Fruit fly (Drosophila melanogaster) whole organism, embryonic: ENCODE results near the gene Ccdc114.

ENCODE experiments used
- CG10462 ChIP-seq: fragments of 200-800 bp; sonication (Bioruptor generic); optimal IDR thresholded peaks from 2 replicates; lab custom pipeline; 2016; ENCODE audit warnings: missing biosample characterization, missing genetic modification characterization
- CG10959 ChIP-seq: fragments of 200-800 bp; sonication (Bioruptor generic); IDR thresholded peaks from 2 replicates; pipeline ENCODE4 v1.3.6; 2022; ENCODE audit warnings: missing biosample characterization, missing genetic modification characterization
- CG12391 ChIP-seq: fragments of 200-800 bp; sonication (Bioruptor generic); optimal IDR thresholded peaks from 3 replicates; lab custom pipeline; 2018; ENCODE audit warnings: missing biosample characterization, mild to moderate bottlenecking, missing genetic modification characterization, moderate library complexity
- CG13287 ChIP-seq: fragments of 200-800 bp; sonication (Bioruptor generic); IDR thresholded peaks from 2 replicates; pipeline ENCODE4 v1.3.6; 2022; ENCODE audit warnings: missing biosample characterization, missing genetic modification characterization; ENCODE audit not compliant: partially characterized antibody
- CG13775 ChIP-seq: fragments of 200-800 bp; sonication (Bioruptor generic); optimal IDR thresholded peaks from 3 replicates; lab custom pipeline; 2017; ENCODE audit warnings: missing biosample characterization, mild to moderate bottlenecking, missing genetic modification characterization
- CG14860 ChIP-seq: fragments of 200-800 bp; sonication (Bioruptor generic); IDR thresholded peaks from 3 replicates; pipeline ENCODE4 v1.3.6; 2022; ENCODE audit warnings: missing biosample characterization, missing genetic modification characterization; ENCODE audit not compliant: partially characterized antibody
- CG15514 ChIP-seq: fragments of 200-800 bp; sonication (Bioruptor generic); optimal IDR thresholded peaks from 3 replicates; lab custom pipeline; 2017; ENCODE audit warnings: missing biosample characterization, missing genetic modification characterization, mild to moderate bottlenecking, moderate library complexity, missing genetic modification reagents
- CG15696 ChIP-seq: fragments of 200-800 bp; sonication (Bioruptor generic); optimal IDR thresholded peaks from 2 replicates; lab custom pipeline; 2019; ENCODE audit warnings: missing biosample characterization, mild to moderate bottlenecking, missing genetic modification characterization, moderate library complexity
- CG1647 ChIP-seq: fragments of 200-800 bp; sonication (Bioruptor generic); optimal IDR thresholded peaks from 3 replicates; lab custom pipeline; 2016; ENCODE audit warnings: missing biosample characterization, missing genetic modification characterization
- CG18011 ChIP-seq: fragments of 200-800 bp; sonication (Bioruptor generic); optimal IDR thresholded peaks from 2 replicates; lab custom pipeline; 2017; ENCODE audit warnings: missing biosample characterization, missing genetic modification characterization, mild to moderate bottlenecking, moderate library complexity, missing genotype
- CG18476 ChIP-seq: fragments of 200-800 bp; sonication (Bioruptor generic); optimal IDR thresholded peaks from 2 replicates; lab custom pipeline; 2016; ENCODE audit warnings: missing biosample characterization, mild to moderate bottlenecking, missing genetic modification characterization
- CG18764 ChIP-seq: fragments of 200-800 bp; sonication (Bioruptor generic); optimal IDR thresholded peaks from 3 replicates; lab custom pipeline; 2016; ENCODE audit warnings: missing biosample characterization, missing genetic modification characterization
- CG32532 ChIP-seq: fragments of 200-800 bp; sonication (Bioruptor generic); IDR thresholded peaks from 2 replicates; pipeline ENCODE4 v1.3.6; 2022; ENCODE audit warnings: missing biosample characterization, missing genetic modification characterization
- CG34224 ChIP-seq: fragments of 200-800 bp; sonication (Bioruptor generic); IDR thresholded peaks from 3 replicates; pipeline ENCODE4 v1.3.6; 2022; ENCODE audit warnings: missing biosample characterization, missing genetic modification characterization; ENCODE audit not compliant: partially characterized antibody
- CG3726 ChIP-seq: fragments of 200-800 bp; sonication (Bioruptor generic); IDR thresholded peaks from 3 replicates; pipeline ENCODE4, ENCODE4 v1.3.6; 2022; ENCODE audit warnings: missing biosample characterization, missing genetic modification characterization
- CG42726 ChIP-seq: fragments of 200-800 bp; sonication (Bioruptor generic); IDR thresholded peaks from 2 replicates; pipeline ENCODE4 v1.3.6; 2022; ENCODE audit warnings: missing biosample characterization, missing genetic modification characterization; ENCODE audit not compliant: partially characterized antibody
- CG4617 ChIP-seq: fragments of 200-800 bp; sonication (Bioruptor generic); optimal IDR thresholded peaks from 3 replicates; lab custom pipeline; 2016; ENCODE audit warnings: missing biosample characterization, missing genetic modification characterization, borderline replicate concordance
- CG6272 ChIP-seq: fragments of 200-800 bp; sonication (Bioruptor generic); IDR thresholded peaks from 2 replicates; pipeline ENCODE4 v1.3.6; 2022; ENCODE audit warnings: missing biosample characterization, missing genetic modification characterization
- Dbx ChIP-seq: fragments of 200-800 bp; sonication (Bioruptor generic); IDR thresholded peaks from 3 replicates; pipeline ENCODE4 v1.3.6; 2022; ENCODE audit warnings: missing biosample characterization, missing genetic modification characterization
- Dref ChIP-seq: fragments of 200-800 bp; sonication (Bioruptor generic); IDR thresholded peaks from 2 replicates; pipeline ENCODE4 v1.3.6; 2022; ENCODE audit warnings: missing biosample characterization, missing genetic modification characterization
- Fer3 ChIP-seq: fragments of 200-800 bp; sonication (Bioruptor generic); optimal IDR thresholded peaks from 2 replicates; lab custom pipeline; 2018; ENCODE audit warnings: missing biosample characterization, mild to moderate bottlenecking, missing genetic modification characterization, moderate library complexity
- GATAe ChIP-seq: fragments of 200-800 bp; sonication (Bioruptor generic); conservative IDR thresholded peaks from 2 replicates; pipeline ENCODE4 v1.3.6; 2022; ENCODE audit warnings: missing biosample characterization, missing genetic modification characterization
- Hmr ChIP-seq: fragments of 200-800 bp; sonication (Bioruptor generic); optimal IDR thresholded peaks from 3 replicates; lab custom pipeline; 2017; ENCODE audit warnings: mild to moderate bottlenecking, missing biosample characterization, missing genetic modification reagents, missing genetic modification characterization
- MESR4 ChIP-seq: fragments of 200-800 bp; sonication (Bioruptor generic); optimal IDR thresholded peaks from 2 replicates; lab custom pipeline; 2018; ENCODE audit warnings: missing biosample characterization, mild to moderate bottlenecking, missing genetic modification characterization, moderate library complexity
- Max ChIP-seq: fragments of 200-800 bp; sonication (Bioruptor generic); optimal IDR thresholded peaks from 2 replicates; lab custom pipeline; 2016; ENCODE audit warnings: missing biosample characterization, mild to moderate bottlenecking, missing genetic modification characterization
- Pdp1 ChIP-seq, 2 experiments: fragments of 200-800 bp; sonication (Bioruptor generic); optimal IDR thresholded peaks; 3 replicates each; lab custom pipeline; 2016; ENCODE audit warnings: missing biosample characterization in 2 of 2, missing genetic modification characterization in 2 of 2, mild to moderate bottlenecking in 1 of 2, moderate library complexity in 1 of 2
- Ravus ChIP-seq: fragments of 200-800 bp; sonication (Bioruptor generic); IDR thresholded peaks from 2 replicates; pipeline ENCODE4 v1.3.6; 2022; ENCODE audit warnings: missing biosample characterization, missing genetic modification characterization
- Rfx ChIP-seq: fragments of 200-800 bp; sonication (Bioruptor generic); IDR thresholded peaks from 2 replicates; pipeline ENCODE4 v1.3.6; 2022; ENCODE audit warnings: missing biosample characterization, missing genetic modification characterization
- Sry-δ ChIP-seq: fragments of 200-800 bp; sonication (Bioruptor generic); optimal IDR thresholded peaks from 2 replicates; lab custom pipeline; 2016; ENCODE audit warnings: missing biosample characterization, missing genetic modification characterization
- ab ChIP-seq: fragments of 200-800 bp; sonication (Bioruptor generic); optimal IDR thresholded peaks from 2 replicates; lab custom pipeline; 2016; ENCODE audit warnings: missing biosample characterization, missing genetic modification characterization
- ase ChIP-seq: fragments of 200-800 bp; sonication (Bioruptor generic); IDR thresholded peaks from 3 replicates; pipeline ENCODE4 v1.3.6; 2022; ENCODE audit warnings: missing biosample characterization, missing genetic modification characterization
- bab2 ChIP-seq: fragments of 200-800 bp; sonication (Bioruptor generic); optimal IDR thresholded peaks from 2 replicates; lab custom pipeline; 2016; ENCODE audit warnings: missing biosample characterization, missing genetic modification characterization
- bbx ChIP-seq: fragments of 200-800 bp; sonication (Bioruptor generic); IDR thresholded peaks from 2 replicates; pipeline ENCODE4 v1.3.6; 2022; ENCODE audit warnings: missing biosample characterization, missing genetic modification characterization; ENCODE audit not compliant: partially characterized antibody
- btn ChIP-seq: fragments of 200-800 bp; sonication (Bioruptor generic); optimal IDR thresholded peaks from 2 replicates; lab custom pipeline; 2016; ENCODE audit warnings: missing biosample characterization, missing genetic modification characterization
- chinmo ChIP-seq: fragments of 200-800 bp; sonication (Bioruptor generic); IDR thresholded peaks from 4 replicates; pipeline ENCODE4 v1.3.6; 2022; ENCODE audit warnings: missing biosample characterization, missing genetic modification characterization; ENCODE audit not compliant: partially characterized antibody
- ci ChIP-seq: fragments of 200-800 bp; sonication (Bioruptor generic); IDR thresholded peaks from 3 replicates; pipeline ENCODE4 v1.3.6; 2022; ENCODE audit warnings: missing biosample characterization, missing genetic modification characterization
- dysf ChIP-seq: fragments of 200-800 bp; sonication (Bioruptor generic); IDR thresholded peaks from 3 replicates; pipeline ENCODE4 v1.3.6; 2022; ENCODE audit warnings: missing biosample characterization, missing genetic modification characterization
- ewg ChIP-seq: fragments of 200-800 bp; sonication (Bioruptor generic); optimal IDR thresholded peaks from 3 replicates; lab custom pipeline; 2017; ENCODE audit warnings: mild to moderate bottlenecking, missing biosample characterization, missing genetic modification reagents, missing genetic modification characterization
- gfzf ChIP-seq: fragments of 200-800 bp; sonication (Bioruptor generic); optimal IDR thresholded peaks from 2 replicates; lab custom pipeline; 2016; ENCODE audit warnings: missing biosample characterization, mild to moderate bottlenecking, missing genetic modification characterization, moderate library complexity
- nerfin-2 ChIP-seq: fragments of 200-800 bp; sonication (Bioruptor generic); IDR thresholded peaks from 2 replicates; pipeline ENCODE4 v1.3.6; 2022; ENCODE audit warnings: missing biosample characterization, missing genetic modification characterization; ENCODE audit not compliant: partially characterized antibody
- pros ChIP-seq: fragments of 200-800 bp; sonication (Bioruptor generic); optimal IDR thresholded peaks from 3 replicates; lab custom pipeline; 2019; ENCODE audit warnings: missing biosample characterization, mild to moderate bottlenecking, missing genetic modification characterization, moderate library complexity
- pzg ChIP-seq: fragments of 200-800 bp; sonication (Bioruptor generic); optimal IDR thresholded peaks from 3 replicates; lab custom pipeline; 2018; ENCODE audit warnings: missing biosample characterization, mild to moderate bottlenecking, missing genetic modification characterization, moderate library complexity
- row ChIP-seq: fragments of 200-800 bp; sonication (Bioruptor generic); IDR thresholded peaks from 3 replicates; pipeline ENCODE4 v1.3.6; 2022; ENCODE audit warnings: missing biosample characterization, missing genetic modification characterization
- shn ChIP-seq: fragments of 200-800 bp; sonication (Bioruptor generic); optimal IDR thresholded peaks from 3 replicates; lab custom pipeline; 2016; ENCODE audit warnings: missing biosample characterization, missing genetic modification characterization
- stc ChIP-seq: fragments of 200-800 bp; sonication (Bioruptor generic); IDR thresholded peaks from 2 replicates; pipeline ENCODE4 v1.3.6; 2022; ENCODE audit warnings: missing biosample characterization, missing genetic modification characterization
- tin ChIP-seq: fragments of 200-800 bp; sonication (Bioruptor generic); optimal IDR thresholded peaks from 3 replicates; lab custom pipeline; 2016; ENCODE audit warnings: missing biosample characterization, missing genetic modification characterization
- tna ChIP-seq: fragments of 200-800 bp; sonication (Bioruptor generic); IDR thresholded peaks from 2 replicates; pipeline ENCODE4 v1.3.6; 2022; ENCODE audit warnings: missing biosample characterization, missing genetic modification characterization; ENCODE audit not compliant: partially characterized antibody
- vnd ChIP-seq: fragments of 200-800 bp; sonication (Bioruptor generic); IDR thresholded peaks from 3 replicates; pipeline ENCODE4 v1.3.6; 2022; ENCODE audit warnings: missing biosample characterization, missing genetic modification characterization; ENCODE audit not compliant: partially characterized antibody
- vvl ChIP-seq: fragments of 200-800 bp; sonication (Bioruptor generic); IDR thresholded peaks from 2 replicates; pipeline ENCODE4 v1.3.6; 2022; ENCODE audit warnings: missing biosample characterization, missing genetic modification characterization
- yki ChIP-seq: fragments of >200 bp; optimal IDR thresholded peaks from 3 replicates; lab custom pipeline; 2018

Gene Ccdc114

DNA sequence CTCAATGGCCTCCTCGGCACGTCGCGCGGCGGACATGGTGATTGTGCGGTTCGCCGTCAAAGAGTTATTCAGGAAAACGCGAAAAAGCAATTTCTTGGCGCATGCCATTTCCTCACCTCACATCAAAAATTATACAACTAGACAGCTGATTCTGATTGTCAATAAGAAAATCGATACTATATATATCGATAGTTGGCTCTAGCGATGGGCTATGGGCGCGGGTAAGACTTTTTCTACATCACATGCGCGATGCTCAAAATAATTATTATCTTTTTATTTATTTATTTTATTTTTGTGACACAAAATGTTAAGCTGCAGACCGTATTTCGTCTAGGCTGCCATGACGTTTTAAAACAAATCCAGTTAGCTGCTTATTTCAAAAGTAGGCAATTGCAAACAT lies 10.3 kb downstream of the Ccdc114 start, which contains the start of gene CG10340 (continued):
- peak; percentile 65 for TF ChIP-seq Rfx (GFP tag; lab: Robert Waterston, UW)
- peak; percentile 75 for TF ChIP-seq CG42726 (GFP tag; lab: Robert Waterston, UW)
- TF ChIP-seq CG10959, result no peak
- no peak for TF ChIP-seq pros (GFP tag; lab: Kevin White, UChicago)
- peak; percentile 59 for TF ChIP-seq nerfin-2 (GFP tag; lab: Robert Waterston, UW)
- TF ChIP-seq pzg (GFP tag; lab: Kevin White, UChicago), result peak; percentile 59
- TF ChIP-seq CG14860 (GFP tag; lab: Robert Waterston, UW), result peak; percentile 72
- TF ChIP-seq shn (GFP tag; lab: Kevin White, UChicago), result no peak
- no peak for TF ChIP-seq ase (GFP tag; lab: Robert Waterston, UW)
- no peak for TF ChIP-seq ab
- TF ChIP-seq CG10462, result no peak
- TF ChIP-seq dysf (GFP tag; lab: Robert Waterston, UW), result no peak
- 0 out of 2 replicates have a peak, but pooled peaks have one; percentile 39 for TF ChIP-seq CG32532 (GFP tag; lab: Robert Waterston, UW)
- TF ChIP-seq bab2 (GFP tag; lab: Kevin White, UChicago), result no peak
- peak; percentile 11 for TF ChIP-seq CG15696 (tag; lab: Kevin White, UChicago)
- peak; percentile 89 for TF ChIP-seq Dref (GFP tag; lab: Robert Waterston, UW)
- no peak for TF ChIP-seq CG3726 (GFP tag; lab: Robert Waterston, UW)
- TF ChIP-seq CG6272 (GFP tag; lab: Robert Waterston, UW), result no peak
- no peak for TF ChIP-seq stc (GFP tag; lab: Robert Waterston, UW)
- TF ChIP-seq ci, result 0 out of 3 replicates have a peak, but pooled peaks have one; percentile 14
- 0 out of 4 replicates have a peak, but pooled peaks have one; percentile 64 for TF ChIP-seq chinmo (GFP tag; lab: Robert Waterston, UW)
- peak; percentile 84 for TF ChIP-seq CG34224 (GFP tag; lab: Robert Waterston, UW)
- TF ChIP-seq Fer3 (tag; lab: Kevin White, UChicago), result no peak
- TF ChIP-seq CG13287 (GFP tag; lab: Robert Waterston, UW), result peak; percentile 87
- TF ChIP-seq CG1647 (GFP tag; lab: Kevin White, UChicago), result no peak
- TF ChIP-seq Max (GFP tag; lab: Kevin White, UChicago), result peak; percentile 44
- no peak for TF ChIP-seq gfzf (GFP tag; lab: Kevin White, UChicago)
- peak; percentile 91 for TF ChIP-seq ewg (GFP tag; lab: Kevin White, UChicago)
- peak; percentile 85 for TF ChIP-seq bbx (GFP tag; lab: Robert Waterston, UW)
- TF ChIP-seq Hmr, result no peak
- peak in 1 of 2 experiments; percentile 99 for TF ChIP-seq Pdp1 (GFP tag; optimal IDR thresholded peaks at IDR 0.05; lab: Kevin White, UChicago)
- TF ChIP-seq CG4617 (GFP tag; lab: Kevin White, UChicago), result no peak
- no peak for TF ChIP-seq Ravus
- peak; percentile 11 for TF ChIP-seq CG12391 (tag; lab: Kevin White, UChicago)
- peak; percentile 31 for TF ChIP-seq CG13775 (GFP tag; lab: Kevin White, UChicago)
- peak; percentile 64 for TF ChIP-seq vvl (GFP tag; lab: Robert Waterston, UW)
- TF ChIP-seq Sry-δ (GFP tag; lab: Kevin White, UChicago), result peak; percentile 81
- no peak for TF ChIP-seq CG18476
- no peak for TF ChIP-seq CG18011 (GFP tag; lab: Kevin White, UChicago)
- peak; percentile 18; the same call in 1 of the 2 replicates for TF ChIP-seq tna (GFP tag; lab: Robert Waterston, UW)
- TF ChIP-seq Dbx, result peak; percentile 43; the same call in 1 of the 3 replicates
- TF ChIP-seq vnd (GFP tag; lab: Robert Waterston, UW), result peak; percentile 72; the same call in 2 of the 3 replicates
- peak; percentile 3 for TF ChIP-seq CG18764
- peak; percentile 81 for TF ChIP-seq MESR4 (GFP tag; lab: Kevin White, UChicago)
- no peak for TF ChIP-seq btn (GFP tag; lab: Kevin White, UChicago)
- peak; percentile 33 for TF ChIP-seq tin
- TF ChIP-seq row (GFP tag; lab: Robert Waterston, UW), result peak; percentile 64
- TF ChIP-seq CG15514 (GFP tag; lab: Kevin White, UChicago), result peak; percentile 38
- no peak for TF ChIP-seq yki (lab: Kevin White, UChicago)
- no peak for TF ChIP-seq GATAe (GFP tag; lab: Robert Waterston, UW)
